Worm (Caenorhabditis elegans): ENCODE measurements around the gene gob-1.

DNA sequence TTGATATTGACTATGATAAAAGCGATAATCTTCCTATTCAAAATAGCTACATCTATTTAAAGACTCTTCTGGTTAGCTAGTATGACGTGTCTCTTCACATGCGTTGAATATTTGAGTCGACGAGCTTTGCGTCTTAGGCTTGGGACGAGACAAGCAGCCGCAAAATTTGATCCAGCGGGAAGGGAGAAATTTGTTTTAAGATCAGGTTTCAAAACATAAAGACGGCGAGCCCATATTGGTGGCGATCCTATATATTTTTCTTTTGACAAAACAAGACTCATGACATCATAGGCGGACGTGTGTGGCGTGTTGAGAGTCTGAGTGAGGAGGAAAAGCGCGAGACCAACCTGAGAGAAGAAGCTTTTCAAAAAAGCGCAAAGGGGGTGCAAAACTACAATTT is 52.1 kb downstream of the gob-1 start:
- TF ChIP-seq nhr-76 (tag; optimal IDR thresholded peaks at IDR 0.05) (no peak), nhr-12 (tag; optimal IDR thresholded peaks at IDR 0.05) (no peak), nhr-28 (tag; optimal IDR thresholded peaks at IDR 0.05) (no peak), zip-8 (tag; optimal IDR thresholded peaks at IDR 0.05) (no peak), cnd-1 (tag; optimal IDR thresholded peaks at IDR 0.05) (no peak), unc-62 (GFP tag; optimal IDR thresholded peaks at IDR 0.05) (no peak), ztf-11 (tag; optimal IDR thresholded peaks at IDR 0.05) (no peak), elt-3 (tag; optimal IDR thresholded peaks at IDR 0.05) (no peak), ces-1 (GFP tag; optimal IDR thresholded peaks at IDR 0.05) (no peak), sem-2 (GFP tag; optimal IDR thresholded peaks at IDR 0.05) (no peak)
